Worm (Caenorhabditis elegans) whole organism, early embryonic: ENCODE measurements around the gene R08C7.1.

Experiments
- B0310.2 ChIP-seq: sonication (generic microtip); optimal IDR thresholded peaks from 2 replicates; lab custom pipeline; 2016; ENCODE audit warnings: mild to moderate bottlenecking, missing genetic modification characterization, missing compliant biosample characterization
- F13C5.2 ChIP-seq: sonication (generic microtip); optimal IDR thresholded peaks from 2 replicates; lab custom pipeline; 2017; ENCODE audit warnings: mild to moderate bottlenecking, missing genetic modification characterization, inconsistent platforms, missing compliant biosample characterization
- ama-1 ChIP-seq: fragments of 150-350 bp; optimal IDR thresholded peaks from 2 replicates; lab custom pipeline; 2014
- ceh-36 ChIP-seq: sonication (generic microtip); optimal IDR thresholded peaks from 2 replicates; lab custom pipeline; 2016; ENCODE audit warnings: missing genetic modification characterization, inconsistent platforms, missing compliant biosample characterization
- flt-1 ChIP-seq: fragments of 200-800 bp; sonication (Bioruptor generic); IDR thresholded peaks from 2 replicates; pipeline ENCODE4 v1.3.6; 2022; ENCODE audit warnings: missing genetic modification characterization, missing compliant biosample characterization
- hmg-4 ChIP-seq: fragments of 200-800 bp; sonication (Bioruptor generic); optimal IDR thresholded peaks from 2 replicates; lab custom pipeline; 2018; ENCODE audit warnings: mild to moderate bottlenecking, missing genetic modification characterization, missing compliant biosample characterization
- pes-1 ChIP-seq: fragments of 200-800 bp; sonication (Bioruptor generic); IDR thresholded peaks from 2 replicates; pipeline ENCODE4 v1.3.6; 2022; ENCODE audit warnings: missing genetic modification reagents, missing genetic modification characterization, missing compliant biosample characterization
- scrt-1 ChIP-seq: fragments of 200-800 bp; sonication (Bioruptor generic); IDR thresholded peaks from 2 replicates; pipeline ENCODE4 v1.3.6; 2022; ENCODE audit warnings: missing genetic modification characterization, missing compliant biosample characterization
- sea-1 ChIP-seq: fragments of 200-800 bp; sonication (Bioruptor generic); conservative IDR thresholded peaks from 2 replicates; pipeline ENCODE4 v1.3.6; 2022; ENCODE audit warnings: missing genetic modification characterization, missing compliant biosample characterization
- tbx-11 ChIP-seq: fragments of 200-800 bp; sonication (Bioruptor generic); IDR thresholded peaks from 2 replicates; pipeline ENCODE4 v1.3.6; 2022; ENCODE audit warnings: missing genetic modification characterization, missing compliant biosample characterization
- tra-4 ChIP-seq: sonication (generic microtip); optimal IDR thresholded peaks from 2 replicates; lab custom pipeline; 2017; ENCODE audit warnings: missing genetic modification characterization, missing compliant biosample characterization

DNA sequence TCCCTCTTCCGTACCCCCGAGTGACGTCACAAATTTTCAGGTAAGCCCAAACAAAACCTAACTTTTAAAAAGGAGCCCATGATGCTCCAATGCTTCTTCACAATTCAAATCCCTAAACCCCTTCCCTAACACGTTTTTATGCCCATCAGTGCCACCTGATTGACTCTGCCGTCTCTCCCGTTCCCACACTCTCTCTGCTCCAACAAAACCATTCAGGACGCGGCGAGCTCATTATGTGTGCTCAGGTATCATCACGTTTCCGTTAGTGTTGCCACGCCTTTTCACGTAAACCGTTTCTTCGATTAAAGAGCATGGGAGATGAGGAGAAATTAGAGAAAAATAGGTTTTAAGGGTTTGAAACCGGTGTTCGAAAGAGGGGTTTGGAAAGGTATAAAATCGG is 11.5 kb downstream of the R08C7.1 start, which contains the start of gene M01H9.2:
- TF ChIP-seq ama-1 (lab: Kevin White, UChicago) (no peak), flt-1 (GFP tag; lab: Robert Waterston, UW) (no peak), sea-1 (GFP tag; lab: Robert Waterston, UW) (no peak), hmg-4 (GFP tag; lab: Kevin White, UChicago) (no peak), scrt-1 (no peak), tra-4 (tag; lab: Kevin White, UChicago) (no peak), F13C5.2 (tag; lab: Kevin White, UChicago) (no peak), ceh-36 (tag; lab: Kevin White, UChicago) (no peak), pes-1 (GFP tag; lab: Robert Waterston, UW) (no peak), tbx-11 (no peak), B0310.2 (tag; lab: Kevin White, UChicago) (no peak)
